Fruit fly (Drosophila melanogaster) whole organism, embryonic: ENCODE data around the gene MYPT-75D.

ENCODE experiments used
- Bgb ChIP-seq: fragments of 200-800 bp; sonication (Bioruptor generic); IDR thresholded peaks from 2 replicates; pipeline ENCODE4 v1.3.6; 2022; ENCODE audit warnings: missing biosample characterization, missing genetic modification characterization; ENCODE audit not compliant: partially characterized antibody
- CG10147 ChIP-seq: fragments of 200-800 bp; sonication (Bioruptor generic); optimal IDR thresholded peaks from 2 replicates; lab custom pipeline; 2019; ENCODE audit warnings: missing biosample characterization, mild to moderate bottlenecking, missing genetic modification characterization, moderate library complexity
- CG10209 ChIP-seq: fragments of 200-800 bp; sonication (Bioruptor generic); optimal IDR thresholded peaks from 3 replicates; lab custom pipeline; 2017; ENCODE audit warnings: missing biosample characterization, mild to moderate bottlenecking, missing genetic modification characterization, missing genetic modification reagents
- CG10431 ChIP-seq: fragments of 200-800 bp; sonication (Bioruptor generic); optimal IDR thresholded peaks from 3 replicates; lab custom pipeline; 2018; ENCODE audit warnings: missing biosample characterization, mild to moderate bottlenecking, missing genetic modification characterization
- CG10462 ChIP-seq: fragments of 200-800 bp; sonication (Bioruptor generic); optimal IDR thresholded peaks from 2 replicates; lab custom pipeline; 2016; ENCODE audit warnings: missing biosample characterization, missing genetic modification characterization
- CG10979 ChIP-seq: fragments of 200-800 bp; sonication (Bioruptor generic); optimal IDR thresholded peaks from 2 replicates; lab custom pipeline; 2018; ENCODE audit warnings: missing biosample characterization, mild to moderate bottlenecking, missing genetic modification characterization, moderate library complexity
- CG11398 ChIP-seq: fragments of 200-800 bp; sonication (Bioruptor generic); optimal IDR thresholded peaks from 2 replicates; lab custom pipeline; 2016; ENCODE audit warnings: missing biosample characterization, missing genetic modification characterization
- CG12236 ChIP-seq: fragments of 200-800 bp; sonication (Bioruptor generic); optimal IDR thresholded peaks from 2 replicates; lab custom pipeline; 2016; ENCODE audit warnings: missing biosample characterization, missing genetic modification characterization
- CG12659 ChIP-seq: fragments of 200-800 bp; sonication (Bioruptor generic); optimal IDR thresholded peaks from 3 replicates; lab custom pipeline; 2017; ENCODE audit warnings: mild to moderate bottlenecking, missing biosample characterization, missing genetic modification reagents, missing genetic modification characterization
- CG13296 ChIP-seq: fragments of 200-800 bp; sonication (Bioruptor generic); optimal IDR thresholded peaks from 3 replicates; lab custom pipeline; 2018; ENCODE audit warnings: missing biosample characterization, mild to moderate bottlenecking, missing genetic modification characterization
- CG13624 ChIP-seq: fragments of 200-800 bp; sonication (Bioruptor generic); optimal IDR thresholded peaks from 2 replicates; lab custom pipeline; 2016; ENCODE audit warnings: missing biosample characterization, missing genetic modification characterization
- CG16813 ChIP-seq: fragments of 200-800 bp; sonication (Bioruptor generic); IDR thresholded peaks from 3 replicates; pipeline ENCODE4 v1.3.6; 2022; ENCODE audit warnings: missing biosample characterization, missing genetic modification characterization; ENCODE audit not compliant: partially characterized antibody
- CG17328 ChIP-seq: fragments of 200-800 bp; sonication (Bioruptor generic); IDR thresholded peaks from 2 replicates; pipeline ENCODE4 v1.3.6; 2022; ENCODE audit warnings: missing biosample characterization, missing genetic modification characterization
- CG18619 ChIP-seq: fragments of 200-800 bp; sonication (Bioruptor generic); optimal IDR thresholded peaks from 3 replicates; lab custom pipeline; 2017; ENCODE audit warnings: missing biosample characterization, mild to moderate bottlenecking, missing genetic modification characterization
- CG30020 ChIP-seq: fragments of 200-800 bp; optimal IDR thresholded peaks from 2 replicates; lab custom pipeline; 2019; ENCODE audit warnings: missing biosample characterization, mild to moderate bottlenecking, missing genetic modification characterization, moderate library complexity
- CG34376 ChIP-seq: fragments of 200-800 bp; sonication (Bioruptor generic); optimal IDR thresholded peaks from 2 replicates; lab custom pipeline; 2018; ENCODE audit warnings: missing biosample characterization, mild to moderate bottlenecking, missing genetic modification characterization
- CG3726 ChIP-seq: fragments of 200-800 bp; sonication (Bioruptor generic); IDR thresholded peaks from 3 replicates; pipeline ENCODE4, ENCODE4 v1.3.6; 2022; ENCODE audit warnings: missing biosample characterization, missing genetic modification characterization
- CG4282 ChIP-seq: fragments of 200-800 bp; sonication (Bioruptor generic); optimal IDR thresholded peaks from 2 replicates; lab custom pipeline; 2016; ENCODE audit warnings: missing biosample characterization, missing genetic modification characterization
- CG5245 ChIP-seq: fragments of 200-800 bp; sonication (Bioruptor generic); optimal IDR thresholded peaks from 3 replicates; lab custom pipeline; 2016; ENCODE audit warnings: missing biosample characterization, missing genetic modification characterization
- CG6272 ChIP-seq: fragments of 200-800 bp; sonication (Bioruptor generic); IDR thresholded peaks from 2 replicates; pipeline ENCODE4 v1.3.6; 2022; ENCODE audit warnings: missing biosample characterization, missing genetic modification characterization
- CG6791 ChIP-seq: fragments of 200-800 bp; sonication (Bioruptor generic); IDR thresholded peaks from 3 replicates; pipeline ENCODE4 v1.3.6; 2022; ENCODE audit warnings: missing biosample characterization, missing genetic modification characterization; ENCODE audit not compliant: partially characterized antibody
- CG7271 ChIP-seq: fragments of 200-800 bp; sonication (Bioruptor generic); optimal IDR thresholded peaks from 2 replicates; lab custom pipeline; 2018; ENCODE audit warnings: missing biosample characterization, mild to moderate bottlenecking, missing genetic modification characterization, moderate library complexity
- CHES-1-like ChIP-seq: fragments of 200-800 bp; sonication (Bioruptor generic); optimal IDR thresholded peaks from 2 replicates; lab custom pipeline; 2016; ENCODE audit warnings: missing biosample characterization, missing genetic modification characterization
- Dp ChIP-seq: fragments of 200-800 bp; sonication (Bioruptor generic); optimal IDR thresholded peaks from 2 replicates; lab custom pipeline; 2018; ENCODE audit warnings: missing biosample characterization, mild to moderate bottlenecking, missing genetic modification characterization, moderate library complexity
- HmgD ChIP-seq: fragments of 200-800 bp; sonication (Bioruptor generic); optimal IDR thresholded peaks from 3 replicates; lab custom pipeline; 2016; ENCODE audit warnings: missing biosample characterization, missing genetic modification characterization
- MBD-R2 ChIP-seq: fragments of 200-800 bp; sonication (Bioruptor generic); IDR thresholded peaks from 2 replicates; pipeline ENCODE4 v1.3.6; 2022; ENCODE audit warnings: missing biosample characterization, missing genetic modification characterization
- MESR4 ChIP-seq: fragments of 200-800 bp; sonication (Bioruptor generic); optimal IDR thresholded peaks from 2 replicates; lab custom pipeline; 2018; ENCODE audit warnings: missing biosample characterization, mild to moderate bottlenecking, missing genetic modification characterization, moderate library complexity
- NFAT ChIP-seq: fragments of 200-800 bp; sonication (Bioruptor generic); IDR thresholded peaks from 2 replicates; pipeline ENCODE4 v1.3.6; 2022; ENCODE audit warnings: missing biosample characterization, missing genetic modification characterization
- Sry-β ChIP-seq: fragments of 200-800 bp; sonication (Bioruptor generic); optimal IDR thresholded peaks from 2 replicates; lab custom pipeline; 2018; ENCODE audit warnings: missing biosample characterization, mild to moderate bottlenecking, missing genetic modification characterization, moderate library complexity
- Stat92E ChIP-seq, 3 experiments: fragments of >200 bp in 2 of 3; fragments of 200-800 bp in 1 of 3; sonication (Bioruptor generic) in 1 of 3; optimal IDR thresholded peaks; 2 replicates each; lab custom pipeline; 2017 to 2019; ENCODE audit warnings: missing biosample characterization in 3 of 3, missing genetic modification characterization in 3 of 3, mild to moderate bottlenecking in 1 of 3, moderate library complexity in 1 of 3
- al ChIP-seq: fragments of 200-800 bp; sonication (Bioruptor generic); IDR thresholded peaks from 2 replicates; pipeline ENCODE4 v1.3.6; 2022; ENCODE audit warnings: missing biosample characterization, missing genetic modification characterization
- ato ChIP-seq: fragments of 200-800 bp; sonication (Bioruptor generic); IDR thresholded peaks from 2 replicates; pipeline ENCODE4 v1.3.6; 2022; ENCODE audit warnings: missing biosample characterization, missing genetic modification characterization; ENCODE audit not compliant: partially characterized antibody
- cad ChIP-seq: fragments of >200 bp; optimal IDR thresholded peaks from 2 replicates; lab custom pipeline; 2017; ENCODE audit warnings: missing biosample characterization, missing genetic modification characterization
- crc ChIP-seq: fragments of 200-800 bp; sonication (Bioruptor generic); optimal IDR thresholded peaks from 2 replicates; lab custom pipeline; 2016; ENCODE audit warnings: missing biosample characterization, missing genetic modification characterization
- dmrt99B ChIP-seq: fragments of 200-800 bp; sonication (Bioruptor generic); optimal IDR thresholded peaks from 2 replicates; lab custom pipeline; 2018; ENCODE audit warnings: missing biosample characterization, mild to moderate bottlenecking, missing genetic modification characterization, moderate library complexity
- fd3F ChIP-seq: fragments of 200-800 bp; sonication (Bioruptor generic); optimal IDR thresholded peaks from 2 replicates; lab custom pipeline; 2018; ENCODE audit warnings: missing biosample characterization, mild to moderate bottlenecking, missing genetic modification characterization, moderate library complexity
- grau ChIP-seq: fragments of 200-800 bp; optimal IDR thresholded peaks from 3 replicates; lab custom pipeline; 2019; ENCODE audit warnings: missing biosample characterization, mild to moderate bottlenecking, missing genetic modification characterization, moderate library complexity
- gsb-n ChIP-seq: fragments of 200-800 bp; sonication (Bioruptor generic); optimal IDR thresholded peaks from 3 replicates; lab custom pipeline; 2018; ENCODE audit warnings: missing biosample characterization, mild to moderate bottlenecking, missing genetic modification characterization
- klu ChIP-seq: fragments of 200-800 bp; sonication (Bioruptor generic); IDR thresholded peaks from 2 replicates; pipeline ENCODE4 v1.3.6; 2022; ENCODE audit warnings: missing biosample characterization, missing genetic modification characterization
- lmd ChIP-seq: fragments of 200-800 bp; sonication (Bioruptor generic); IDR thresholded peaks from 2 replicates; pipeline ENCODE4 v1.3.6; 2022; ENCODE audit warnings: missing biosample characterization, missing genetic modification characterization
- org-1 ChIP-seq: fragments of 200-800 bp; sonication (Bioruptor generic); optimal IDR thresholded peaks from 2 replicates; lab custom pipeline; 2017; ENCODE audit warnings: missing biosample characterization, missing genetic modification characterization
- pho ChIP-seq: fragments of 200-800 bp; sonication (Bioruptor generic); optimal IDR thresholded peaks from 2 replicates; lab custom pipeline; 2016; ENCODE audit warnings: missing biosample characterization, missing genetic modification characterization
- psq ChIP-seq: fragments of 200-800 bp; sonication (Bioruptor generic); optimal IDR thresholded peaks from 2 replicates; lab custom pipeline; 2017; ENCODE audit warnings: missing biosample characterization, missing genetic modification characterization
- tll ChIP-seq, 2 experiments: fragments of 200-800 bp in 1 of 2; fragments of >200 bp in 1 of 2; sonication (Bioruptor generic) in 1 of 2; optimal IDR thresholded peaks; 2 replicates each; lab custom pipeline; 2017 to 2019; ENCODE audit warnings: missing biosample characterization in 2 of 2, missing genetic modification characterization in 2 of 2, mild to moderate bottlenecking in 1 of 2, moderate library complexity in 1 of 2
- trem ChIP-seq: fragments of 200-800 bp; optimal IDR thresholded peaks from 3 replicates; lab custom pipeline; 2019; ENCODE audit warnings: missing biosample characterization, mild to moderate bottlenecking, missing genetic modification characterization, moderate library complexity
- tx ChIP-seq: fragments of 200-800 bp; sonication (Bioruptor generic); optimal IDR thresholded peaks from 2 replicates; lab custom pipeline; 2016; ENCODE audit warnings: missing biosample characterization, missing genetic modification characterization
- zen ChIP-seq: fragments of 200-800 bp; sonication (Bioruptor generic); optimal IDR thresholded peaks from 3 replicates; lab custom pipeline; 2018; ENCODE audit warnings: missing biosample characterization, mild to moderate bottlenecking, missing genetic modification characterization, moderate library complexity

MYPT-75D gene

dm6 chr3L:18640584-18641527 lies 15.1 kb downstream of the MYPT-75D start (continued):
- no peak for TF ChIP-seq CG6791 (GFP tag; lab: Robert Waterston, UW)
- peak; percentile 98 for TF ChIP-seq al (GFP tag; lab: Robert Waterston, UW)
- peak; percentile 93 for TF ChIP-seq CG12659 (GFP tag; lab: Kevin White, UChicago)
- peak; percentile 96 for TF ChIP-seq grau
- peak; percentile 97 for TF ChIP-seq lmd (GFP tag; lab: Robert Waterston, UW)
- TF ChIP-seq CHES-1-like, result peak; percentile 95
- peak; percentile 95 for TF ChIP-seq klu (GFP tag; lab: Robert Waterston, UW)
- no peak for TF ChIP-seq ato (GFP tag; lab: Robert Waterston, UW)
- peak; percentile 74 for TF ChIP-seq gsb-n (tag; lab: Kevin White, UChicago)
- no peak for TF ChIP-seq Stat92E (GFP tag; optimal IDR thresholded peaks at IDR 0.05; lab: Kevin White, UChicago)
- TF ChIP-seq CG6272 (GFP tag; lab: Robert Waterston, UW), result peak; percentile 98
- peak; percentile 98 for TF ChIP-seq MBD-R2
- peak; percentile 94 for TF ChIP-seq CG10147 (GFP tag; lab: Kevin White, UChicago)
- peak; percentile 97 for TF ChIP-seq CG17328
- TF ChIP-seq CG7271 (tag; lab: Kevin White, UChicago), result no peak
- TF ChIP-seq CG13624 (GFP tag; lab: Kevin White, UChicago), result peak; percentile 97
- peak; percentile 93 for TF ChIP-seq dmrt99B
- TF ChIP-seq CG30020, result peak; percentile 28
- peak; percentile 99 for TF ChIP-seq NFAT (GFP tag; lab: Robert Waterston, UW)
- peak; percentile 98 for TF ChIP-seq pho (GFP tag; lab: Kevin White, UChicago)
- peak; percentile 78 for TF ChIP-seq CG10979 (tag; lab: Kevin White, UChicago)
- TF ChIP-seq CG16813, result no peak
- TF ChIP-seq org-1, result peak; percentile 87
- TF ChIP-seq CG3726 (GFP tag; lab: Robert Waterston, UW), result peak; percentile 96
- peak; percentile 74 for TF ChIP-seq CG4282 (GFP tag; lab: Kevin White, UChicago)
- TF ChIP-seq crc, result peak; percentile 89
- TF ChIP-seq cad (GFP tag; lab: Kevin White, UChicago), result no peak
- peak; percentile 85 for TF ChIP-seq CG18619 (GFP tag; lab: Kevin White, UChicago)
- peak; percentile 82 for TF ChIP-seq HmgD (GFP tag; lab: Kevin White, UChicago)
- peak; percentile 78 for TF ChIP-seq CG10462 (GFP tag; lab: Kevin White, UChicago)
- TF ChIP-seq CG10209 (GFP tag; lab: Kevin White, UChicago), result peak; percentile 89
- peak; percentile 90 for TF ChIP-seq CG5245 (GFP tag; lab: Kevin White, UChicago)
- peak; percentile 76 for TF ChIP-seq zen (tag; lab: Kevin White, UChicago)
- peak; percentile 94 for TF ChIP-seq CG13296
- peak; percentile 93 for TF ChIP-seq tx (GFP tag; lab: Kevin White, UChicago)
- peak; percentile 85 for TF ChIP-seq CG11398 (GFP tag; lab: Kevin White, UChicago)
- TF ChIP-seq Sry-β (GFP tag; lab: Kevin White, UChicago), result peak; percentile 10
- TF ChIP-seq CG10431, result no peak
- TF ChIP-seq fd3F (GFP tag; lab: Kevin White, UChicago), result peak; percentile 93
- peak; percentile 73 for TF ChIP-seq psq (GFP tag; lab: Kevin White, UChicago)
- TF ChIP-seq CG12236 (GFP tag; lab: Kevin White, UChicago), result peak; percentile 72
- peak; percentile 81 for TF ChIP-seq CG34376
- peak; percentile 27 for TF ChIP-seq MESR4
- TF ChIP-seq tll (GFP tag; optimal IDR thresholded peaks at IDR 0.05; lab: Kevin White, UChicago), result no peak
- peak; percentile 48; the same call in 1 of the 2 replicates for TF ChIP-seq Bgb (GFP tag; lab: Robert Waterston, UW)
- peak; percentile 23 for TF ChIP-seq trem (tag; lab: Kevin White, UChicago)
- TF ChIP-seq Dp (GFP tag; lab: Kevin White, UChicago), result peak; percentile 0
